Fruit fly (Drosophila melanogaster) ovary, adult (tissue): ENCODE measurements around the gene Eato.
A peak's percentile ranks its signal among the peaks of the same experiment; 100 is the strongest.

ENCODE experiments used
- CG17801 ChIP-seq: fragments of 200-800 bp; optimal IDR thresholded peaks from 2 replicates; lab custom pipeline; 2019; ENCODE audit warnings: missing biosample characterization, mild to moderate bottlenecking, missing genetic modification characterization, moderate library complexity; ENCODE audit not compliant: partially characterized antibody

The Eato gene

DNA sequence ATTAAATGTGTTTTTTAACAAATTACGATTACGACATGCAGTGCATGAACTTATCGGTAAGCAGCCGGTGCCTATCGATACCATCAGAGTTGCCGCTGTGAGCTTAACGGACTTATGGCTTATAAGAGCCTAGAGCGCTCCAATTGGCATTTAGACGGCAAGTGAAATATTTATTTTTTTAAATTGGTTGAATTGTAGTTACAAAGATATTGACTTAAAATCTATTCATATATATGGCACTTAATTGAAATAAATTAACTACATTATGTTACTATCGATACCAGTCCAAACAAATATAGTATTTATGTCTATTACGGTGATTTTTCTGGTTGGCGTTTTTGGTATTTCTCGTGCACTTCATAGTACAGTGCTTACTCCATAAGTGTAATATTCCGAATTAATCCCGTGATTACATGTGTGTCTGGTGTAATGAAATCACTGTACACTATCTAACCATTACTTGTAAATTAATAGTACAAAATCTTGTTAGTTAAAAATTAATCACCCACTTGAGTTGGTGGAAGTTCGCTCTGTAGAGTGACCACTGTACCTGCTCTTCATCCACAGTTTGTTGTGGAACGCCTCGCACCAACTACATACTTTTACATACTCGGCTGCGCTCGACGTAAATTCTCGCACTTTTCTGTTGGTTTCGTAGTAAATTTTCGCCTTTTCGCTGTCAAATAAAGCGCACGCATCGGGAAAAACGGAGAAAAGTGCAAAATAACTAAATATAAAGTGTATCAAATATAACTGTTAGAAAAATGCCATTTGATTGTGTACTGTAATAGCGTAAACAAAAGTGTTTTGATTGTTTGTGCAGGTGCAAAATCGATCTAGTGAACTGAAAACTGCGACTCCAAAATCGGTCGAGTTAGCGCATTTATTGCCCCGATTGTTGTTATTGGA, 51.4 kb downstream of the Eato start, which contains the start of the genes mRpS23 and CenG1A:
Gene mRpS23, minus strand, starts transcription at position 71 of the 909 bp plus-strand sequence.
Gene CenG1A, plus strand, starts transcription at position 563 of the 909 bp plus-strand sequence.
- TF ChIP-seq CG17801 (GFP tag; lab: Kevin White, UChicago): peak; percentile 100

DNA sequence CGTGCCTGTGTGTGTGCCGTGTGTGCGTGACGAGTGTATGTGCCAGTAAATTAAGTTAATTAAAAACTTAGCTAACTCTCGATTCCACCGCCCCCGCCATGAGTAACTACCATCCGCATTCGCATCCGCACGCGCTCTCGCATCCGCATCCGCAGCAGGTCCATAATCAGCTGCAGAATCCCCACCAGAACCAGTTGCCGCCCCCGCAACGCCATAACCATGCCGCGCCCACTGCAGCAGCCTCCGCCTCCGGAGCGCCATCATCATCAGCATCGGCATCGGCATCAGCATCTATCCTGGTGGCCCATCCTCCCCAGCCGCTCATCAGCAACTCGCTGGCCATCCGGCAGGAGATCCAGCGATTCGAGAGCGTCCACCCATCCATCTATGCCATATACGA, 52.1 kb downstream of the Eato start:
- TF ChIP-seq CG17801 (GFP tag; lab: Kevin White, UChicago): no peak

DNA sequence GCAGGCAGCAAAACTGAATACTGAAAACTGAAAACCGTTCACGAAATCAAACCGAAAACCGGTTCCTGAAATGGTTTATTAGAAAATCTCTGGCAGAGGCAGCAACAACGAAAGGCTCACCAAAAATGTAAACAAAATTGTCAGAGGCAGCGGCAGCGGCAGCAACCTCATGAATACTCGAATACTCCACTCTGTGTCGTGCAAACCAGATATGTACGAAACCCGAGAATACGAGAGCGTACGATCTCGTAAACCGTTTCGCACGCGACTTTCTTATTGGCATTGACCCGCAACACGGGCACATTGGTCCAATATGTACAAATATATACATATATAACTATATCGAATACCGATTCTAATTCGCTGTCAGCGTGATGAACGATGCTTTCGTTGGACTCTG, 53.7 kb downstream of the Eato start:
- TF ChIP-seq CG17801 (GFP tag; lab: Kevin White, UChicago): no peak

DNA sequence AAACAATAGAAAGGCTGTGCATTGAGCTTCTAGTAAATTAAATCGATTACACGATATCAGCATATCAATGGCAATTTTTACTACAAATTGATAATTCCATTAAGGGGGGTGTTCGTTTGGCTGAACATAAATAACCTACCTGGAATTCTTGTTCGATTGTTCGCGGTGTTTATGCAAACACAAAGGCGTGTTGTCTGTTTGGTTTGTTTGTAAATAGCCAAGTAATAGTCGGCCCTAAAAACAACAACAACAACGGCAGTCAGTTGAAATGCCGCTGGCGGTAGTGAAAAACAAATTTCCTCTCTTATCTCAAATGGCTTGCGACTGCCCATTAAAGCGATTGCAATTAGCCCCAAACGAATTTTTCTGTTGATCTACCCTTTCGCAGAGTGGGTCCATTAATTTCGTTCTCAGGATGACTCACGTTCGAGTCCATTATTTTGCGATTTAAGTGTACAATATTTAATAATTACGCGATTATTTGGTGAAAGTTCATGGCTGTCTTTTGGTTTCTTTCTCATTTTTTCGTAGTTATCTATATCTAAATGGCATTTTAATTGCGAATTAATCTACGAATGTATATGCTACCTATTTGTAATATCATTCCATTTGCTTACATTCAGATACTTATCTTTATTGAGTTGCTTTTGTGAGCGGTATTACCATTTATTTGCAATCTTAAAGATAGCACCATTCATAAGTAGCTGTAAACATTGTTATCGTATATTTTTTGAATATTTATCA, 54.9 kb downstream of the Eato start:
- peak; percentile 78 for TF ChIP-seq CG17801 (GFP tag; lab: Kevin White, UChicago)

DNA sequence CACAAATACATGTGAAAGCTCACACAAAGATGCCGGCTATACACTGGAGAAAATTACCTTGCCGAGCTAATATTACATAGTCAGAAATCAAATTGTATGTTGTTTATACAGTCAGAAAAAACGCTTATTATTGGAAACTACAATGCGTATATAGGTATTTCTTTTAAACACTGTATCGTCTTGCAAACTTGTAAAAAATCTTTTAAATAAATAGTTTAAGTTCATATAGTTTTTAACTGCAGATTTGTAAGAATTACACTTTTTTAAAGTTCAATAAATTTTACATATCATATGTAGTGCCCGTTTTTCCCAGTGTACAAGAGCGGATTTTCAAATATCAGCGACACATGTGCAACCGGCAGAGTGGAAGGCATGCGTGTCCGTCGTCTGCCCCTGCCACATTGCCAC, 55.9 kb downstream of the Eato start:
- TF ChIP-seq CG17801 (GFP tag; lab: Kevin White, UChicago): peak; percentile 72
